Worm (Caenorhabditis elegans) whole organism, mixed stage, embryonic: ENCODE results near the gene F17H10.2.

Source experiments
- M03D4.4 ChIP-seq: sonication (generic microtip); optimal IDR thresholded peaks from 2 replicates; lab custom pipeline; 2017; ENCODE audit warnings: mild to moderate bottlenecking, missing genetic modification characterization, missing compliant biosample characterization
- bed-3 ChIP-seq: fragments of 200-800 bp; sonication (Bioruptor generic); optimal IDR thresholded peaks from 3 replicates; lab custom pipeline; 2018; ENCODE audit warnings: mild to moderate bottlenecking, missing genetic modification characterization, moderate library complexity, missing compliant biosample characterization
- blmp-1 ChIP-seq: fragments of 150-350 bp; optimal IDR thresholded peaks from 2 replicates; lab custom pipeline; 2014; ENCODE audit warnings: missing biosample characterization, missing genetic modification characterization
- ceh-39 ChIP-seq: fragments of 150-350 bp; optimal IDR thresholded peaks from 2 replicates; lab custom pipeline; 2014; ENCODE audit warnings: missing biosample characterization, missing genetic modification characterization
- ceh-43 ChIP-seq: fragments of 200-800 bp; sonication (Bioruptor generic); optimal IDR thresholded peaks from 2 replicates; lab custom pipeline; 2018; ENCODE audit warnings: mild to moderate bottlenecking, missing genetic modification characterization, moderate library complexity, missing compliant biosample characterization
- ceh-83 ChIP-seq: fragments of 200-800 bp; sonication (Bioruptor generic); optimal IDR thresholded peaks from 2 replicates; lab custom pipeline; 2018; ENCODE audit warnings: mild to moderate bottlenecking, missing genetic modification characterization, missing compliant biosample characterization
- ces-1 ChIP-seq: fragments of 150-350 bp; optimal IDR thresholded peaks from 2 replicates; lab custom pipeline; 2014; ENCODE audit warnings: missing biosample characterization, missing genetic modification reagents, missing genetic modification characterization
- cnd-1 ChIP-seq: fragments of 200-800 bp; sonication (Bioruptor generic); optimal IDR thresholded peaks from 2 replicates; lab custom pipeline; 2018; ENCODE audit warnings: mild to moderate bottlenecking, missing genetic modification characterization, missing compliant biosample characterization
- drap-1 ChIP-seq: fragments of 200-800 bp; sonication (Bioruptor generic); optimal IDR thresholded peaks from 3 replicates; lab custom pipeline; 2018; ENCODE audit warnings: mild to moderate bottlenecking, missing genetic modification characterization, missing compliant biosample characterization
- elt-1 ChIP-seq: sonication (generic microtip); optimal IDR thresholded peaks from 2 replicates; lab custom pipeline; 2017; ENCODE audit warnings: missing genetic modification characterization, mild to moderate bottlenecking, missing compliant biosample characterization, antibody characterized with exemption, moderate library complexity, borderline replicate concordance; ENCODE audit not compliant: insufficient read depth
- flh-1 ChIP-seq: fragments of 200-800 bp; sonication (Bioruptor generic); optimal IDR thresholded peaks from 2 replicates; lab custom pipeline; 2018; ENCODE audit warnings: mild to moderate bottlenecking, missing genetic modification characterization, moderate library complexity, missing compliant biosample characterization
- ham-2 ChIP-seq: fragments of 200-800 bp; sonication (Bioruptor generic); optimal IDR thresholded peaks from 2 replicates; lab custom pipeline; 2018; ENCODE audit warnings: mild to moderate bottlenecking, missing genetic modification characterization, missing compliant biosample characterization
- hlh-1 ChIP-seq: fragments of 150-350 bp; optimal IDR thresholded peaks from 2 replicates; lab custom pipeline; 2014; ENCODE audit warnings: missing biosample characterization, missing genetic modification reagents, missing genetic modification characterization
- lin-13 ChIP-seq: fragments of 150-350 bp; optimal IDR thresholded peaks from 2 replicates; lab custom pipeline; 2014; ENCODE audit warnings: missing biosample characterization, missing genetic modification characterization
- lin-32 ChIP-seq: fragments of 200-800 bp; sonication (Bioruptor generic); optimal IDR thresholded peaks from 2 replicates; lab custom pipeline; 2018; ENCODE audit warnings: mild to moderate bottlenecking, missing genetic modification characterization, missing compliant biosample characterization
- lsy-2 ChIP-seq: fragments of 150-350 bp; optimal IDR thresholded peaks from 2 replicates; lab custom pipeline; 2014; ENCODE audit warnings: missing biosample characterization, missing genetic modification characterization
- mab-5 ChIP-seq: fragments of 150-350 bp; optimal IDR thresholded peaks from 2 replicates; lab custom pipeline; 2014; ENCODE audit warnings: missing biosample characterization, missing genetic modification characterization
- mep-1 ChIP-seq: fragments of 150-350 bp; optimal IDR thresholded peaks from 2 replicates; lab custom pipeline; 2017; ENCODE audit warnings: missing biosample characterization, missing genetic modification reagents, missing genetic modification characterization, inconsistent platforms
- mls-2 ChIP-seq: sonication (generic microtip); optimal IDR thresholded peaks from 2 replicates; lab custom pipeline; 2016; ENCODE audit warnings: mild to moderate bottlenecking, missing genetic modification characterization, moderate library complexity, missing compliant biosample characterization
- nhr-12 ChIP-seq: fragments of 150-350 bp; optimal IDR thresholded peaks from 2 replicates; lab custom pipeline; 2014; ENCODE audit warnings: missing biosample characterization, missing genetic modification characterization
- nhr-2 ChIP-seq: fragments of 150-350 bp; optimal IDR thresholded peaks from 2 replicates; lab custom pipeline; 2014; ENCODE audit warnings: missing biosample characterization, missing genetic modification characterization
- nhr-237 ChIP-seq: fragments of 150-350 bp; optimal IDR thresholded peaks from 2 replicates; lab custom pipeline; 2014; ENCODE audit warnings: missing biosample characterization, missing genetic modification characterization
- nhr-76 ChIP-seq: sonication (generic microtip); optimal IDR thresholded peaks from 2 replicates; lab custom pipeline; 2017; ENCODE audit warnings: missing biosample characterization, missing genetic modification characterization
- pha-4 ChIP-seq: fragments of 150-350 bp; optimal IDR thresholded peaks from 2 replicates; lab custom pipeline; 2018; ENCODE audit warnings: missing biosample characterization, missing genetic modification reagents, missing genetic modification characterization
- sem-2 ChIP-seq: fragments of 200-800 bp; sonication (Bioruptor generic); optimal IDR thresholded peaks from 2 replicates; lab custom pipeline; 2018; ENCODE audit warnings: mild to moderate bottlenecking, missing genetic modification characterization, missing compliant biosample characterization
- snpc-4 ChIP-seq: fragments of 150-350 bp; optimal IDR thresholded peaks from 2 replicates; lab custom pipeline; 2014; ENCODE audit warnings: missing biosample characterization, missing genetic modification characterization
- sptf-1 ChIP-seq: sonication (generic microtip); optimal IDR thresholded peaks from 2 replicates; lab custom pipeline; 2017; ENCODE audit warnings: mild to moderate bottlenecking, missing genetic modification characterization, moderate library complexity, missing compliant biosample characterization
- tbx-8 ChIP-seq: fragments of 200-800 bp; sonication (Bioruptor generic); optimal IDR thresholded peaks from 2 replicates; lab custom pipeline; 2018; ENCODE audit warnings: mild to moderate bottlenecking, missing genetic modification characterization, moderate library complexity, missing compliant biosample characterization
- unc-120 ChIP-seq: sonication (generic microtip); optimal IDR thresholded peaks from 2 replicates; lab custom pipeline; 2017; ENCODE audit warnings: missing genetic modification characterization, missing compliant biosample characterization; ENCODE audit not compliant: poor library complexity, severe bottlenecking
- unc-39 ChIP-seq: fragments of 150-350 bp; optimal IDR thresholded peaks from 2 replicates; lab custom pipeline; 2014; ENCODE audit warnings: missing biosample characterization, missing genetic modification characterization
- unc-62 ChIP-seq: fragments of 150-350 bp; optimal IDR thresholded peaks from 2 replicates; lab custom pipeline; 2014; ENCODE audit warnings: missing biosample characterization, missing genetic modification reagents, missing genetic modification characterization
- zip-8 ChIP-seq: fragments of 150-350 bp; optimal IDR thresholded peaks from 2 replicates; lab custom pipeline; 2014; ENCODE audit warnings: missing biosample characterization, missing genetic modification characterization
- ztf-11 ChIP-seq: fragments of 150-350 bp; optimal IDR thresholded peaks from 2 replicates; lab custom pipeline; 2014; ENCODE audit warnings: missing biosample characterization, missing genetic modification characterization

The F17H10.2 gene

DNA sequence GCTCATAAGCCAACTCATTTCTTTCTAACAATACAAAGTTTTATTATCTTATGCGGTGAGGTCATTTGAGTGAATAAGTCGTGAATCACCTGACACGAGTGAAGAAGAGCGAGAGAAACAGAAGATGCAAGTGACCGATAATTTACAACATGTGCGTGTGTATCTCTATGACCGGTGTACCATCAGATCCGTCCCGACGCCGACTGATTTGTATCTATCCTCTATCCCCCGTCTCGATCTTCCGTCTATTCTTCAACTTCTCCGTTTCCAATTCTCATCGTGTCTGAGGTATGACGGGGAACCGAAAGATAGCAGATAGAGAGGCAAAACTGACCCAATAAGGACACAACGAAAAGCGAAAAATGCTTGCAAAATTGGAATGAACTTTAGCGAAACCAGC, 27.9 kb downstream of the F17H10.2 start, which contains the start of gene F09A5.3 (continued):
- no peak for TF ChIP-seq drap-1 (GFP tag; lab: Kevin White, UChicago)
- no peak for TF ChIP-seq ceh-39 (tag; lab: Kevin White, UChicago)
- no peak for TF ChIP-seq snpc-4 (tag; lab: Kevin White, UChicago)
- no peak for TF ChIP-seq sptf-1
- TF ChIP-seq blmp-1 (tag; lab: Kevin White, UChicago): peak; percentile 6
- TF ChIP-seq cnd-1: no peak
- TF ChIP-seq ceh-43 (GFP tag; lab: Kevin White, UChicago): no peak
- TF ChIP-seq mls-2 (tag; lab: Kevin White, UChicago): no peak
- TF ChIP-seq bed-3: no peak
- TF ChIP-seq sem-2 (GFP tag; lab: Kevin White, UChicago): no peak

DNA sequence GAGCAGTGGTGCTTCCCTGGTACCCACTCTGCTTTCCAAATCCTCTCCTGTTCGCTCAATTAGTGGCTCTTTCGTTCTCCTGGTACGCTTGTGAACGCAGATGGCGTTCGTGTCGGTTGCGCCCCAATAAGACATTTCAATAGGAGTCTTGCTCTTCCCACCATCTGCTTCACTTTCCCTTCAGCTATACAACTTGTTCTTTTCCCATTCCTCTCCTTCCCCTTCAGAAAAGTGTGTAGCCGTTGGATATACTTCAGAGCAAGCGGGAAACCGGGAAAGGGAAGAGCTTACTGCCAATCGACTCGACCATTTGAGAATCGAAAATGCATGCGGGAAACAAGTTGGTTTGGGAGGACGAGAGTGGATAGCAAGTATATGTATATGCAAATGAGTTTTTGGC, 29.7 kb downstream of the F17H10.2 start:
- TF ChIP-seq lsy-2 (tag; lab: Kevin White, UChicago): no peak
- TF ChIP-seq bed-3: no peak
- TF ChIP-seq flh-1: no peak
- no peak for TF ChIP-seq elt-1 (tag; lab: Kevin White, UChicago)
- no peak for TF ChIP-seq mab-5 (tag; lab: Kevin White, UChicago)
- no peak for TF ChIP-seq drap-1 (GFP tag; lab: Kevin White, UChicago)
- TF ChIP-seq zip-8 (tag; lab: Kevin White, UChicago): no peak
- peak; percentile 53 for TF ChIP-seq lin-32 (GFP tag; lab: Kevin White, UChicago)
- TF ChIP-seq hlh-1 (tag; lab: Kevin White, UChicago): no peak
- TF ChIP-seq pha-4 (tag; lab: Kevin White, UChicago): no peak
- no peak for TF ChIP-seq M03D4.4 (tag; lab: Kevin White, UChicago)
- TF ChIP-seq ceh-83 (GFP tag; lab: Kevin White, UChicago): no peak
- TF ChIP-seq unc-62 (GFP tag; lab: Kevin White, UChicago): no peak
- no peak for TF ChIP-seq mep-1 (tag; lab: Kevin White, UChicago)
- no peak for TF ChIP-seq lin-13
- no peak for TF ChIP-seq ztf-11 (tag; lab: Kevin White, UChicago)
- no peak for TF ChIP-seq nhr-76 (tag; lab: Kevin White, UChicago)
- no peak for TF ChIP-seq nhr-12 (tag; lab: Kevin White, UChicago)
- no peak for TF ChIP-seq tbx-8 (GFP tag; lab: Kevin White, UChicago)
- peak; percentile 91 for TF ChIP-seq cnd-1
- TF ChIP-seq ces-1 (GFP tag; lab: Kevin White, UChicago): peak; percentile 71
- no peak for TF ChIP-seq snpc-4 (tag; lab: Kevin White, UChicago)
- no peak for TF ChIP-seq ceh-39 (tag; lab: Kevin White, UChicago)
- no peak for TF ChIP-seq sem-2 (GFP tag; lab: Kevin White, UChicago)
- no peak for TF ChIP-seq ceh-43 (GFP tag; lab: Kevin White, UChicago)

ce11 chrX:13143762-13144732, 30.5 kb downstream of the F17H10.2 start:
- TF ChIP-seq cnd-1 (peak; percentile 53), unc-39 (tag; lab: Kevin White, UChicago) (no peak), drap-1 (GFP tag; lab: Kevin White, UChicago) (peak; percentile 69), ces-1 (GFP tag; lab: Kevin White, UChicago) (no peak), unc-120 (tag; lab: Kevin White, UChicago) (peak; percentile 66), nhr-237 (tag; lab: Kevin White, UChicago) (no peak), ztf-11 (tag; lab: Kevin White, UChicago) (peak; percentile 39), sptf-1 (peak; percentile 62), snpc-4 (tag; lab: Kevin White, UChicago) (no peak), lin-13 (peak; percentile 51), pha-4 (tag; lab: Kevin White, UChicago) (peak; percentile 37), nhr-2 (tag; lab: Kevin White, UChicago) (peak; percentile 0), unc-62 (GFP tag; lab: Kevin White, UChicago) (peak; percentile 70), lin-32 (GFP tag; lab: Kevin White, UChicago) (peak; percentile 31), nhr-12 (tag; lab: Kevin White, UChicago) (peak; percentile 49), elt-1 (tag; lab: Kevin White, UChicago) (peak; percentile 25), mls-2 (tag; lab: Kevin White, UChicago) (peak; percentile 60), ham-2 (GFP tag; lab: Kevin White, UChicago) (peak; percentile 94), mep-1 (tag; lab: Kevin White, UChicago) (peak; percentile 25), sem-2 (GFP tag; lab: Kevin White, UChicago) (no peak), hlh-1 (tag; lab: Kevin White, UChicago) (peak; percentile 60), M03D4.4 (tag; lab: Kevin White, UChicago) (peak; percentile 81)
